Worm (Caenorhabditis elegans) whole organism, L3 larva: ENCODE results near the gene bath-31.

ENCODE experiments used
- R02D3.7 ChIP-seq: fragments of 150-350 bp; optimal IDR thresholded peaks from 2 replicates; lab custom pipeline; 2014; ENCODE audit warnings: missing biosample characterization, missing genetic modification characterization
- aly-2 ChIP-seq: fragments of 150-350 bp; optimal IDR thresholded peaks from 2 replicates; lab custom pipeline; 2014; ENCODE audit warnings: missing biosample characterization, missing genetic modification characterization
- ceh-16 ChIP-seq: sonication (generic microtip); optimal IDR thresholded peaks from 2 replicates; lab custom pipeline; 2017; ENCODE audit warnings: missing biosample characterization, missing genetic modification characterization
- ceh-28 ChIP-seq: fragments of 150-350 bp; optimal IDR thresholded peaks from 2 replicates; lab custom pipeline; 2014; ENCODE audit warnings: missing biosample characterization, missing genetic modification reagents, missing genetic modification characterization
- ceh-9 ChIP-seq: sonication (generic microtip); optimal IDR thresholded peaks from 2 replicates; lab custom pipeline; 2018; ENCODE audit warnings: missing biosample characterization, missing genetic modification characterization
- daf-12 ChIP-seq: fragments of 150-350 bp; optimal IDR thresholded peaks from 2 replicates; lab custom pipeline; 2014; ENCODE audit warnings: missing biosample characterization, missing genetic modification reagents, missing genetic modification characterization
- egl-27 ChIP-seq: sonication (generic microtip); optimal IDR thresholded peaks from 4 replicates; lab custom pipeline; 2017; ENCODE audit warnings: missing biosample characterization, missing genetic modification reagents, missing genetic modification characterization
- egl-5 ChIP-seq: fragments of 150-350 bp; optimal IDR thresholded peaks from 2 replicates; lab custom pipeline; 2017; ENCODE audit warnings: missing biosample characterization, missing genetic modification reagents, missing genetic modification characterization, inconsistent platforms
- elt-1 ChIP-seq: fragments of 150-350 bp; optimal IDR thresholded peaks from 2 replicates; lab custom pipeline; 2014; ENCODE audit warnings: missing biosample characterization, missing genetic modification characterization
- elt-2 ChIP-seq: sonication (generic microtip); optimal IDR thresholded peaks from 2 replicates; lab custom pipeline; 2016; ENCODE audit warnings: missing genetic modification reagents, mild to moderate bottlenecking, missing genetic modification characterization, missing compliant biosample characterization
- elt-3 ChIP-seq, 3 experiments: fragments of 150-350 bp in 1 of 3; sonication (generic microtip) in 2 of 3; optimal IDR thresholded peaks; 2 replicates in 2 of 3; 4 replicates in 1 of 3; lab custom pipeline; 2014 to 2017; ENCODE audit warnings: missing biosample characterization in 3 of 3, missing genetic modification characterization in 3 of 3
- eor-1 ChIP-seq, 2 experiments: fragments of 150-350 bp; optimal IDR thresholded peaks; 2 replicates each; lab custom pipeline; 2014 to 2018; ENCODE audit warnings: missing biosample characterization in 2 of 2, missing genetic modification characterization in 2 of 2
- fkh-10 ChIP-seq: sonication (generic microtip); optimal IDR thresholded peaks from 2 replicates; lab custom pipeline; 2017; ENCODE audit warnings: missing biosample characterization, missing genetic modification reagents, missing genetic modification characterization
- fkh-2 ChIP-seq: fragments of 150-350 bp; optimal IDR thresholded peaks from 2 replicates; lab custom pipeline; 2014; ENCODE audit warnings: missing biosample characterization, missing genetic modification reagents, missing genetic modification characterization
- fos-1 ChIP-seq: fragments of 150-350 bp; optimal IDR thresholded peaks from 2 replicates; lab custom pipeline; 2014; ENCODE audit warnings: missing biosample characterization, missing genetic modification characterization
- hmg-11 ChIP-seq: sonication (generic microtip); optimal IDR thresholded peaks from 2 replicates; lab custom pipeline; 2016; ENCODE audit warnings: missing genetic modification characterization, missing compliant biosample characterization
- jun-1 ChIP-seq: fragments of 150-350 bp; optimal IDR thresholded peaks from 2 replicates; lab custom pipeline; 2014; ENCODE audit warnings: missing biosample characterization, missing genetic modification reagents, missing genetic modification characterization
- lin-15B ChIP-seq: fragments of 150-350 bp; optimal IDR thresholded peaks from 2 replicates; lab custom pipeline; 2014; ENCODE audit warnings: missing biosample characterization, missing genetic modification characterization
- nhr-11 ChIP-seq: fragments of 150-350 bp; optimal IDR thresholded peaks from 2 replicates; lab custom pipeline; 2014; ENCODE audit warnings: missing biosample characterization, missing genetic modification characterization
- nhr-12 ChIP-seq: fragments of 150-350 bp; optimal IDR thresholded peaks from 2 replicates; lab custom pipeline; 2014; ENCODE audit warnings: missing biosample characterization, missing genetic modification characterization
- nhr-23 ChIP-seq: fragments of 150-350 bp; optimal IDR thresholded peaks from 2 replicates; lab custom pipeline; 2014; ENCODE audit warnings: missing biosample characterization, missing genetic modification reagents, missing genetic modification characterization
- nhr-237 ChIP-seq: fragments of 150-350 bp; optimal IDR thresholded peaks from 2 replicates; lab custom pipeline; 2014; ENCODE audit warnings: missing biosample characterization, missing genetic modification characterization
- nhr-28 ChIP-seq: fragments of 150-350 bp; optimal IDR thresholded peaks from 2 replicates; lab custom pipeline; 2014; ENCODE audit warnings: missing biosample characterization, missing genetic modification characterization
- nhr-67 ChIP-seq: fragments of 150-350 bp; optimal IDR thresholded peaks from 2 replicates; lab custom pipeline; 2014; ENCODE audit warnings: missing biosample characterization, missing genetic modification characterization
- nhr-76 ChIP-seq: fragments of 150-350 bp; sonication (generic microtip); optimal IDR thresholded peaks from 5 replicates; lab custom pipeline; 2014; ENCODE audit warnings: missing biosample characterization, missing genetic modification characterization
- sea-2 ChIP-seq: fragments of 150-350 bp; sonication (generic microtip); optimal IDR thresholded peaks from 4 replicates; lab custom pipeline; 2014; ENCODE audit warnings: missing biosample characterization, missing genetic modification reagents, missing genetic modification characterization
- skn-1 ChIP-seq: fragments of 150-350 bp; optimal IDR thresholded peaks from 2 replicates; lab custom pipeline; 2014; ENCODE audit warnings: missing biosample characterization, missing genetic modification characterization
- snpc-4 ChIP-seq: fragments of 150-350 bp; optimal IDR thresholded peaks from 2 replicates; lab custom pipeline; 2014; ENCODE audit warnings: missing biosample characterization, missing genetic modification characterization
- tbx-2 ChIP-seq: sonication (generic microtip); optimal IDR thresholded peaks from 2 replicates; lab custom pipeline; 2016; ENCODE audit warnings: mild to moderate bottlenecking, missing genetic modification characterization, missing compliant biosample characterization
- unc-39 ChIP-seq: sonication (generic microtip); optimal IDR thresholded peaks from 4 replicates; lab custom pipeline; 2017; ENCODE audit warnings: missing biosample characterization, missing genetic modification characterization
- unc-62 ChIP-seq: fragments of 150-350 bp; sonication (generic microtip); optimal IDR thresholded peaks from 4 replicates; lab custom pipeline; 2014; ENCODE audit warnings: missing biosample characterization, missing genetic modification reagents, missing genetic modification characterization
- zag-1 ChIP-seq: fragments of 150-350 bp; optimal IDR thresholded peaks from 2 replicates; lab custom pipeline; 2014; ENCODE audit warnings: missing biosample characterization, missing genetic modification characterization
- ztf-4 ChIP-seq: fragments of 150-350 bp; optimal IDR thresholded peaks from 2 replicates; lab custom pipeline; 2014; ENCODE audit warnings: missing biosample characterization, missing genetic modification characterization

bath-31 gene

DNA sequence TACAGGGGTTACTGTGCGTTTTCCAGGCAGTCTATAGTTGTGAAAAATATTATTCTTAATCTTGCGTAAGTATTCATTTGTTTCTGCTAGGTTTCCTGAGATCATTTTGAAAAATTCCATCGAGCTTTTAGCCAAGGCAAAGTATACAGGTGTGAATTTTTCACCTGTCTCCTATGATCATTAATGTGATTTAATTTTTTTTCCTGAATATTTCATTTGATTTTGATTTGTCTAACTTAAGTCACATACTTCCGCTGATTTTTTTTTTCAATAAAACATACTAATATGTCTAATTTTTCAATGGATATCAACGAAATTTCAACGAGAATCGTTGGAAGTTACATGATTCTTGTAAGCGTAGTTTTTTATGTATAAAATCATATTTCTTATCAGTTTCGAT is 26.5 kb upstream of the bath-31 start, which contains the start of gene srx-108:
Gene srx-108, plus strand, starts transcription at position 301 of the 400 bp plus-strand sequence.
- TF ChIP-seq jun-1 (tag; lab: Kevin White, UChicago): no peak
- no peak for TF ChIP-seq fkh-2 (tag; lab: Kevin White, UChicago)
- TF ChIP-seq skn-1 (tag; lab: Kevin White, UChicago): no peak
- TF ChIP-seq elt-3 (tag; optimal IDR thresholded peaks at IDR 0.05; lab: Kevin White, UChicago): no peak
- TF ChIP-seq R02D3.7 (tag; lab: Kevin White, UChicago): no peak
- no peak for TF ChIP-seq fkh-10 (GFP tag; lab: Kevin White, UChicago)
- no peak for TF ChIP-seq eor-1 (tag; optimal IDR thresholded peaks at IDR 0.05; lab: Kevin White, UChicago)
- TF ChIP-seq nhr-23 (tag; lab: Kevin White, UChicago): no peak
- TF ChIP-seq elt-2 (tag; lab: Kevin White, UChicago): no peak
- no peak for TF ChIP-seq nhr-28 (tag; lab: Kevin White, UChicago)
- no peak for TF ChIP-seq nhr-12

DNA sequence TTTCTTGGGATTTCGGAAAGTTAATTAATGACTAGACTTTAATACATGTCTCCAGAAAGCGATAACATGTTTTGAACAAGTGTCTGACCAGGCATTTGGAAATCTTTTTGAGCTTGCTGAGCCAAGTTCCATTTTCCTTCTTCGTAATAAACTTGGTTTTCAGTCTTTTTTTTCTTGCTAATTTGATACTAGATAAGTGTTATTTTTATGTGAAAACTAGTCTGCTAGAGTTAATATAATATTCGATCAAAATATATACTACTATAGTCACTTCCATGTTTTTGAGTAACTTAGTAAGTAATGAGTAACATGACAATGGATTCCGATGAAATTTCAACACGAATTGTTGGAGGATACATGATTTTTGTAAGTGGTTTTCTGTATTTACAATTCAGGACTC is 22.5 kb upstream of the bath-31 start, which contains the start of gene srx-110:
Gene srx-110, plus strand, starts transcription at position 301 of the 400 bp plus-strand sequence.
- TF ChIP-seq hmg-11: no peak
- TF ChIP-seq aly-2 (tag; lab: Kevin White, UChicago): no peak
- TF ChIP-seq sea-2 (GFP tag; lab: Kevin White, UChicago): no peak
- TF ChIP-seq elt-2 (tag; lab: Kevin White, UChicago): no peak
- TF ChIP-seq egl-5 (tag; lab: Kevin White, UChicago): no peak
- TF ChIP-seq fkh-10 (GFP tag; lab: Kevin White, UChicago): no peak
- TF ChIP-seq daf-12 (tag; lab: Kevin White, UChicago): no peak
- TF ChIP-seq zag-1: no peak
- no peak for TF ChIP-seq fkh-2 (tag; lab: Kevin White, UChicago)
- no peak for TF ChIP-seq unc-62 (GFP tag; lab: Kevin White, UChicago)
- TF ChIP-seq, all 47 proteins: peak for 0

DNA sequence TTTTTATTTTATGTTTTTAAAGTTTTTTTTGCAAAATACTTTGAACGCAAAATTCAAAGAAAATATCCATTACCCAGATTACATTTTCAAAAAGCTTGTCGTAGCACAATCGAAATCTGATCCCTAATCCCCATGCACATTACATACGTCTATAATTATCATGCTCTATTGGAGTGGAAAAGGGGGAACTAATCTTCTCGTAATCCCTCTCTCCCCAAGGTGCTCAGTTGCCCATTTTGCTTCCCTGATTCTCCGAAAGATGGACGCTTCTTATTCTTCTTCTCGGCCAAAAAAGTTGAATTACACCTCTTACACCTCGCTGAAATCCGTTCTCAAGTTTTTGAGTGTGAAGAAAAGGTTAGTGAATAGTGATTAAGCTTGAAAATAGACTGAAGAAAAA is 20.7 kb upstream of the bath-31 start, which contains the start of gene fbxc-53:
Gene fbxc-53, plus strand, starts transcription at position 245 of the 400 bp plus-strand sequence.
- TF ChIP-seq tbx-2 (no peak), aly-2 (tag; lab: Kevin White, UChicago) (no peak), nhr-28 (tag; lab: Kevin White, UChicago) (no peak), ceh-9 (no peak), lin-15B (tag; lab: Kevin White, UChicago) (no peak), nhr-11 (tag; lab: Kevin White, UChicago) (no peak), eor-1 (tag; optimal IDR thresholded peaks at IDR 0.05; lab: Kevin White, UChicago) (no peak), elt-1 (tag; lab: Kevin White, UChicago) (no peak), egl-27 (tag; lab: Kevin White, UChicago) (no peak), egl-5 (tag; lab: Kevin White, UChicago) (no peak)

DNA sequence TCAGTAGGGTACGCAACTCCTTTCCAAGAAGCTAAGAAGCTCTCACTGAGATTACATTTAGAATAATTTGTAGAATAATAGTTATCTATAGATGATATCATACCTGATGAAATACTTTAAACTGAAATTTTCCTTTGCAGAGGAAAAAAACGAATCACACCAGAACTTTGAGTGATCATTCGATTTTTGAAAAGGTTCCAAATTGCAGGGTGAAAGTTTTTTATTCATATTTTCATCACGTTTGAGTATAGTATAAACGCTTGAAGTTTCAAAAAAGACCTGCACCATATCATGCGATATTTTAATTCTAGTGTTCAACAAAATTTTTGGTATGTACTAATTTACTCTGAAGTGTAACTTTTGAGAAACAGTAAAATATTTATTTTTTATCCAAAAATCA is 17.2 kb upstream of the bath-31 start, which contains the start of gene srh-100:
Gene srh-100, minus strand, starts transcription at position 101 of the 400 bp plus-strand sequence.
- no peak for TF ChIP-seq unc-39
- no peak for TF ChIP-seq aly-2 (tag; lab: Kevin White, UChicago)
- TF ChIP-seq sea-2 (GFP tag; lab: Kevin White, UChicago): no peak
- TF ChIP-seq egl-5 (tag; lab: Kevin White, UChicago): no peak
- TF ChIP-seq ceh-28 (tag; lab: Kevin White, UChicago): no peak
- TF ChIP-seq daf-12 (tag; lab: Kevin White, UChicago): no peak
- no peak for TF ChIP-seq nhr-237 (tag; lab: Kevin White, UChicago)
- no peak for TF ChIP-seq fkh-2 (tag; lab: Kevin White, UChicago)
- TF ChIP-seq ztf-4 (tag; lab: Kevin White, UChicago): no peak
- no peak for TF ChIP-seq ceh-16

DNA sequence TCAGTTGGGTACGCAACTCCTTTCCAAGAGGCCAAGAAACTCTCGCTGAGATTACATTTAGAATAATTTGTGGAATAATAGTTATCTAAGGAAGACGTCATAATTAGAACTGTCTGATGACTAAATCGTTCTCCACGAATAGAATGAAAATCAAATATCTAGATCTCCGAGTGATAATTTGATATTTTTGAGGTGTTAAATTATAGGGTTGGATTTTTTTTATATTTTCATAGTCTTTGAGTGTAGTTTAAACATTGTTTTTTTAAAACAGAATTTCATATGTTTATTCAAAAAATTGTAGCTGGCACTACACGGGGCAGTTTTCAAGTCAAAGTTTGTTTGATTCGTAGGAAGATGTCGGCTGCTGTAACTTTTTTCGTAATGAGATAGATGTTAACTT is 15.3 kb upstream of the bath-31 start, which contains the start of gene srh-99:
Gene srh-99, minus strand, starts transcription at position 101 of the 400 bp plus-strand sequence.
- no peak for TF ChIP-seq snpc-4 (tag; lab: Kevin White, UChicago)
- TF ChIP-seq ceh-16: no peak
- no peak for TF ChIP-seq elt-2 (tag; lab: Kevin White, UChicago)
- no peak for TF ChIP-seq nhr-67 (tag; lab: Kevin White, UChicago)
- TF ChIP-seq egl-27 (tag; lab: Kevin White, UChicago): no peak
- TF ChIP-seq nhr-28 (tag; lab: Kevin White, UChicago): no peak
- TF ChIP-seq hmg-11: no peak
- TF ChIP-seq fos-1: no peak
- TF ChIP-seq nhr-11 (tag; lab: Kevin White, UChicago): no peak
- no peak for TF ChIP-seq nhr-76 (tag; lab: Kevin White, UChicago)
